Worm (Caenorhabditis elegans) whole organism, young adult: ENCODE results near the gene fzo-1.

Experiments used
- C17E4.6 ChIP-seq: fragments of 200-800 bp; sonication (Bioruptor generic); IDR thresholded peaks from 2 replicates; pipeline ENCODE4 v1.3.6; 2022; ENCODE audit warnings: missing genetic modification reagents, missing genetic modification characterization, missing compliant biosample characterization
- D2030.7 ChIP-seq: fragments of 200-800 bp; sonication (Bioruptor generic); IDR thresholded peaks from 2 replicates; pipeline ENCODE4 v1.3.6; 2022; ENCODE audit warnings: missing genetic modification reagents, missing genetic modification characterization, missing compliant biosample characterization
- F39B2.1 ChIP-seq: fragments of 200-800 bp; sonication (Bioruptor generic); IDR thresholded peaks from 2 replicates; pipeline ENCODE4 v1.3.6; 2022; ENCODE audit warnings: missing genetic modification reagents, missing genetic modification characterization, missing compliant biosample characterization
- F49E8.2 ChIP-seq: sonication (generic microtip); optimal IDR thresholded peaks from 3 replicates; lab custom pipeline; 2017; ENCODE audit warnings: missing genetic modification characterization, mild to moderate bottlenecking, missing compliant biosample characterization, antibody characterized with exemption, moderate library complexity; ENCODE audit not compliant: insufficient read depth
- T07F8.4 ChIP-seq: sonication (generic microtip); optimal IDR thresholded peaks from 2 replicates; lab custom pipeline; 2016; ENCODE audit warnings: mild to moderate bottlenecking, missing genetic modification characterization, moderate library complexity, missing compliant biosample characterization
- ama-1 ChIP-seq, 3 experiments: fragments of 150-350 bp in 1 of 3; sonication (generic microtip) in 2 of 3; optimal IDR thresholded peaks; 2 replicates each; lab custom pipeline; 2014 to 2018; ENCODE audit warnings: missing biosample characterization in 2 of 3, missing genetic modification characterization in 2 of 3, missing genetic modification reagents in 2 of 3
- aptf-2 ChIP-seq: fragments of 200-800 bp; sonication (Bioruptor generic); conservative IDR thresholded peaks from 2 replicates; pipeline ENCODE4 v1.3.6; 2022; ENCODE audit warnings: missing genetic modification reagents, missing genetic modification characterization, missing compliant biosample characterization
- athp-1 ChIP-seq: sonication (generic microtip); optimal IDR thresholded peaks from 2 replicates; lab custom pipeline; 2017; ENCODE audit warnings: mild to moderate bottlenecking, missing genetic modification characterization, missing compliant biosample characterization
- ccch-3 ChIP-seq: fragments of 200-800 bp; sonication (Bioruptor generic); optimal IDR thresholded peaks from 2 replicates; lab custom pipeline; 2018; ENCODE audit warnings: mild to moderate bottlenecking, missing genetic modification characterization, missing compliant biosample characterization
- cebp-2 ChIP-seq: fragments of 200-800 bp; sonication (Bioruptor generic); IDR thresholded peaks from 2 replicates; pipeline ENCODE4 v1.3.6; 2022; ENCODE audit warnings: missing genetic modification characterization, missing compliant biosample characterization
- ceh-100 ChIP-seq: fragments of 200-800 bp; sonication (Bioruptor generic); IDR thresholded peaks from 2 replicates; pipeline ENCODE4 v1.3.6; 2022; ENCODE audit warnings: missing genetic modification reagents, missing genetic modification characterization, missing compliant biosample characterization
- ceh-27 ChIP-seq: fragments of 200-800 bp; sonication (Bioruptor generic); optimal IDR thresholded peaks from 2 replicates; lab custom pipeline; 2018; ENCODE audit warnings: mild to moderate bottlenecking, missing genetic modification characterization, moderate library complexity, missing compliant biosample characterization
- egrh-3 ChIP-seq: fragments of 200-800 bp; sonication (Bioruptor generic); IDR thresholded peaks from 2 replicates; pipeline ENCODE4 v1.3.6; 2022; ENCODE audit warnings: missing genetic modification reagents, missing genetic modification characterization, missing compliant biosample characterization
- ekl-4 ChIP-seq: fragments of 200-800 bp; sonication (Bioruptor generic); IDR thresholded peaks from 2 replicates; pipeline ENCODE4 v1.3.6; 2022; ENCODE audit warnings: missing genetic modification reagents, missing genetic modification characterization, missing compliant biosample characterization
- gei-17 ChIP-seq: fragments of 200-800 bp; sonication (Bioruptor generic); optimal IDR thresholded peaks from 2 replicates; lab custom pipeline; 2018; ENCODE audit warnings: mild to moderate bottlenecking, missing genetic modification characterization, missing compliant biosample characterization
- him-1 ChIP-seq: sonication (generic microtip); optimal IDR thresholded peaks from 2 replicates; lab custom pipeline; 2016; ENCODE audit warnings: missing genotype, missing genetic modification reagents, missing genetic modification characterization, missing compliant biosample characterization
- hlh-12 ChIP-seq: sonication (generic microtip); optimal IDR thresholded peaks from 2 replicates; lab custom pipeline; 2016; ENCODE audit warnings: missing genetic modification characterization, missing compliant biosample characterization
- let-526 ChIP-seq: fragments of 200-800 bp; sonication (Bioruptor generic); IDR thresholded peaks from 2 replicates; pipeline ENCODE4 v1.3.6; 2022; ENCODE audit warnings: missing genetic modification reagents, missing genetic modification characterization, missing compliant biosample characterization
- let-607 ChIP-seq, 2 experiments: fragments of 200-800 bp in 1 of 2; sonication (Bioruptor generic) in 1 of 2; sonication (generic microtip) in 1 of 2; optimal IDR thresholded peaks; 2 replicates each; lab custom pipeline; 2016 to 2018; ENCODE audit warnings: mild to moderate bottlenecking in 2 of 2, missing compliant biosample characterization in 2 of 2, missing genetic modification characterization in 2 of 2, moderate library complexity in 2 of 2, missing genotype in 1 of 2
- lin-54 ChIP-seq: fragments of 200-800 bp; sonication (Bioruptor generic); optimal IDR thresholded peaks from 2 replicates; lab custom pipeline; 2018; ENCODE audit warnings: mild to moderate bottlenecking, missing genetic modification characterization, missing compliant biosample characterization
- lsl-1 ChIP-seq: fragments of 200-800 bp; sonication (Bioruptor generic); optimal IDR thresholded peaks from 2 replicates; lab custom pipeline; 2018; ENCODE audit warnings: mild to moderate bottlenecking, missing genetic modification characterization, moderate library complexity, missing compliant biosample characterization
- madf-10 ChIP-seq: sonication (generic microtip); optimal IDR thresholded peaks from 2 replicates; lab custom pipeline; 2016; ENCODE audit warnings: mild to moderate bottlenecking, missing genetic modification characterization, missing compliant biosample characterization
- madf-6 ChIP-seq: fragments of 200-800 bp; sonication (Bioruptor generic); IDR thresholded peaks from 2 replicates; pipeline ENCODE4 v1.3.6; 2022; ENCODE audit warnings: missing genetic modification reagents, missing genetic modification characterization, missing compliant biosample characterization
- mxl-1 ChIP-seq: sonication (generic microtip); optimal IDR thresholded peaks from 2 replicates; lab custom pipeline; 2016; ENCODE audit warnings: missing genetic modification characterization, missing compliant biosample characterization
- nfya-2 ChIP-seq: fragments of 200-800 bp; sonication (Bioruptor generic); IDR thresholded peaks from 2 replicates; pipeline ENCODE4 v1.3.6; 2022; ENCODE audit warnings: missing genetic modification reagents, missing genetic modification characterization, missing compliant biosample characterization
- nfyb-1 ChIP-seq: fragments of 200-800 bp; sonication (Bioruptor generic); IDR thresholded peaks from 2 replicates; pipeline ENCODE4 v1.3.6; 2022; ENCODE audit warnings: missing genetic modification reagents, missing genetic modification characterization, missing compliant biosample characterization
- nhr-80 ChIP-seq: sonication (generic microtip); optimal IDR thresholded peaks from 2 replicates; lab custom pipeline; 2016; ENCODE audit warnings: missing genetic modification characterization, missing compliant biosample characterization
- pbrm-1 ChIP-seq: fragments of 200-800 bp; sonication (Bioruptor generic); IDR thresholded peaks from 2 replicates; pipeline ENCODE4 v1.3.6; 2022; ENCODE audit warnings: missing genetic modification reagents, missing genetic modification characterization, missing compliant biosample characterization
- pha-4 ChIP-seq: fragments of 150-350 bp; sonication (generic microtip); optimal IDR thresholded peaks from 2 replicates; lab custom pipeline; 2014; ENCODE audit warnings: missing biosample characterization, missing genetic modification reagents, missing genetic modification characterization
- rcor-1 ChIP-seq: fragments of 200-800 bp; sonication (Bioruptor generic); IDR thresholded peaks from 2 replicates; pipeline ENCODE4 v1.3.6; 2022; ENCODE audit warnings: missing genetic modification reagents, missing genetic modification characterization, missing compliant biosample characterization
- rec-8 ChIP-seq, 2 experiments: sonication (generic microtip); optimal IDR thresholded peaks; 2 replicates each; lab custom pipeline; 2016; ENCODE audit warnings: mild to moderate bottlenecking in 2 of 2, missing genetic modification characterization in 2 of 2, missing genetic modification reagents in 2 of 2, missing genotype in 2 of 2, missing biosample characterization in 1 of 2, missing compliant biosample characterization in 1 of 2, moderate library complexity in 1 of 2
- repo-1 ChIP-seq: sonication (generic microtip); optimal IDR thresholded peaks from 2 replicates; lab custom pipeline; 2017; ENCODE audit warnings: mild to moderate bottlenecking, missing genetic modification characterization, missing compliant biosample characterization
- snpc-4 ChIP-seq, 5 experiments: fragments of 150-350 bp in 1 of 5; sonication (generic microtip) in 4 of 5; optimal IDR thresholded peaks; 2 replicates each; lab custom pipeline; 2014 to 2018; ENCODE audit warnings: missing genetic modification characterization in 5 of 5, missing biosample characterization in 3 of 5, antibody characterized with exemption in 2 of 5, mild to moderate bottlenecking in 2 of 5, missing compliant biosample characterization in 2 of 5, missing genotype in 2 of 5, moderate library complexity in 2 of 5, missing genetic modification reagents in 1 of 5
- sptf-2 ChIP-seq: fragments of 200-800 bp; sonication (Bioruptor generic); optimal IDR thresholded peaks from 2 replicates; lab custom pipeline; 2018; ENCODE audit warnings: mild to moderate bottlenecking, missing genetic modification characterization, missing compliant biosample characterization
- unc-130 ChIP-seq: sonication (generic microtip); optimal IDR thresholded peaks from 2 replicates; lab custom pipeline; 2016; ENCODE audit warnings: missing genetic modification reagents, missing genetic modification characterization, missing compliant biosample characterization
- zfh-2 ChIP-seq: fragments of 200-800 bp; sonication (Bioruptor generic); conservative IDR thresholded peaks from 2 replicates; pipeline ENCODE4 v1.3.6; 2022; ENCODE audit warnings: missing genetic modification reagents, missing genetic modification characterization, missing compliant biosample characterization
- ztf-3 ChIP-seq: fragments of 200-800 bp; sonication (Bioruptor generic); optimal IDR thresholded peaks from 2 replicates; lab custom pipeline; 2018; ENCODE audit warnings: mild to moderate bottlenecking, missing genetic modification characterization, missing compliant biosample characterization
- ztf-6 ChIP-seq: fragments of 200-800 bp; sonication (Bioruptor generic); IDR thresholded peaks from 2 replicates; pipeline ENCODE4 v1.3.6; 2022; ENCODE audit warnings: missing genetic modification reagents, missing genetic modification characterization, missing compliant biosample characterization

fzo-1 gene

DNA sequence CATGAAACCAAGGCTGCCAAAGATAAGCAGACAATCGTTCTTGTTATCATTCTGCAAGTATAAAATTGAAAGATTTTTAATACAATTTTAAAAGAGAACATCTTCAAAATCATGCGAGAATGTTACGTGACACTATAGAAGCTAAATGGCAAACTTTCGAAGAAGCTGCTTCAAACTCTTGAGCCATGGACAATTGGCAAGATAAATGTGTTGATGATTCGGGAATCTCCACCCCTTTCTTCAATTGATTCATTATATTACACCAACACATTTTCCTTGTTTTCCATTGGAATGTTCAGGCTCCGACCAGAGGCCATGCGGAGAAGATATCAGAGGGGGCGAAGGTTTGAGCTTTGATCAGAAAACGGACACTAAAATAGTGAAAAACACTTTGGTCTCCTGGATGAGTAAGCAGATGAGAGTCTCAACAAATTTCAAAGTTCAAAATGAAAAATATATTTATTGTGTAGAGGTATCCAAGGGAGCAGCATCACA is 5.1 kb upstream of the fzo-1 start, which contains the start of gene lec-5:
lec-5 (minus strand) TSS at position 51 of the 495 bp plus-strand sequence.
- TF ChIP-seq nfya-2 (GFP tag; lab: Robert Waterston, UW), result no peak
- TF ChIP-seq F39B2.1 (GFP tag; lab: Robert Waterston, UW), result no peak
- TF ChIP-seq egrh-3 (GFP tag; lab: Robert Waterston, UW), result no peak

DNA sequence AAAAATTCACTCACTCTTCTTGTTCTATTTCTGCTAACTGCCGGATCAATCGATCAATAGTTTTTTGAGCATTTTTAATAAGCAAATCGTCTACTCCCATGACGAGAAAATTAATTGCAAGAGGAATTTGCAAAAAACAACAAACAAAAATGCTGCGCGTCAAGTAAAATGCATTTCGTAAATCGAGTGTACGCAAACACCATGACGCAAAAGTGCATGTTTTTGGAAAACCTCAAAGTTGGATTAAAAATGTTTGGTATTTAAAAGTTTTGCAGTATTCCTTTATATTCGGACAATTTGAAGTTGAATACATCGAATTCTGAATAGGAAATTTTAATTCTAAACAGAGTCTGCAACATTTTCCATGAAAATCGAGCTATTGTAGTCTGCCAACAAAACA is 3.2 kb upstream of the fzo-1 start, which contains the start of gene ZK1248.19:
ZK1248.19 (minus strand) TSS at position 188 of the 400 bp plus-strand sequence.
- TF ChIP-seq hlh-12, result no peak
- no peak for TF ChIP-seq ceh-27 (GFP tag; lab: Kevin White, UChicago)
- TF ChIP-seq mxl-1 (tag; lab: Kevin White, UChicago), result no peak
- TF ChIP-seq ceh-100 (GFP tag; lab: Robert Waterston, UW), result peak; percentile 52; the same call in 1 of the 2 replicates
- no peak for TF ChIP-seq ztf-6 (GFP tag; lab: Robert Waterston, UW)
- TF ChIP-seq ztf-3 (GFP tag; lab: Kevin White, UChicago), result no peak
- TF ChIP-seq lin-54 (GFP tag; lab: Kevin White, UChicago), result no peak
- TF ChIP-seq him-1 (tag; lab: Kevin White, UChicago), result no peak
- TF ChIP-seq zfh-2 (GFP tag; lab: Robert Waterston, UW), result no peak
- TF ChIP-seq F49E8.2, result no peak
- TF ChIP-seq pbrm-1 (GFP tag; lab: Robert Waterston, UW), result no peak
- no peak for TF ChIP-seq nfyb-1 (GFP tag; lab: Robert Waterston, UW)
- TF ChIP-seq gei-17 (GFP tag; lab: Kevin White, UChicago), result no peak
- TF ChIP-seq cebp-2 (GFP tag; lab: Robert Waterston, UW), result no peak
- no peak for TF ChIP-seq D2030.7 (GFP tag; lab: Robert Waterston, UW)
- TF ChIP-seq ccch-3 (GFP tag; lab: Kevin White, UChicago), result no peak
- TF ChIP-seq athp-1 (tag; lab: Kevin White, UChicago), result no peak
- TF ChIP-seq snpc-4 (GFP tag; optimal IDR thresholded peaks at IDR 0.05; lab: Kevin White, UChicago), result no peak
- TF ChIP-seq snpc-4 (tag; optimal IDR thresholded peaks at IDR 0.05; lab: Kevin White, UChicago), result peak in 1 of 4 experiments; percentile 26
- no peak; the same call in 1 of the 2 replicates for TF ChIP-seq madf-6 (GFP tag; lab: Robert Waterston, UW)
- no peak for TF ChIP-seq repo-1
- TF ChIP-seq rcor-1 (GFP tag; lab: Robert Waterston, UW), result peak; percentile 70; the same call in 1 of the 2 replicates
- TF ChIP-seq rec-8 (tag; optimal IDR thresholded peaks at IDR 0.05; lab: Kevin White, UChicago), result no peak
- no peak for TF ChIP-seq sptf-2 (GFP tag; lab: Kevin White, UChicago)
- TF ChIP-seq lsl-1, result no peak
- TF ChIP-seq ekl-4, result no peak
- no peak for TF ChIP-seq C17E4.6 (GFP tag; lab: Robert Waterston, UW)
- TF ChIP-seq aptf-2 (GFP tag; lab: Robert Waterston, UW), result no peak

DNA sequence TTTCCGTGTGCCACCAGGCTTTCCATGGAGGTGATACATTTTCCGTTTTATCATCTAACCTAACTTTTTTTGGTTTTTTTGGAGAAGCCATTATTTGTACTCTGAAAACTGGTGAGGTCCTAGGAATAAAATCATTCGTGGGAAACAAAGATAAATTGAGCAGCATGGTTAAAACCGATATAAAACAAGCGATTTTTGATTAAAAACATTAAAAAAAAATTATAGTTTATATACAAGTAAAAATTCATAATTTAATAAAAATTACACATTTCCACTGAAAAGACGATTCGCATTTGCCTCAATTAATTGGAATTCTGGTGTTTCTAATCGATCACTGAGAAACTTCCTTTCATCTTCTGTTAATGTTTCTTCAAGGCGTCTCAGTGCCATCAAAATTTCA is 2.5 kb upstream of the fzo-1 start, which contains the start of gene ZK1248.15:
ZK1248.15 (minus strand) TSS at position 101 of the 400 bp plus-strand sequence.
- no peak for TF ChIP-seq unc-130 (GFP tag; lab: Kevin White, UChicago)
- no peak for TF ChIP-seq let-607 (tag; optimal IDR thresholded peaks at IDR 0.05; lab: Kevin White, UChicago)
- no peak for TF ChIP-seq sptf-2 (GFP tag; lab: Kevin White, UChicago)
- TF ChIP-seq athp-1 (tag; lab: Kevin White, UChicago), result no peak
- no peak for TF ChIP-seq let-526 (GFP tag; lab: Robert Waterston, UW)
- TF ChIP-seq ama-1 (optimal IDR thresholded peaks at IDR 0.05; lab: Kevin White, UChicago), result no peak
- no peak for TF ChIP-seq ama-1 (GFP tag; optimal IDR thresholded peaks at IDR 0.05; lab: Kevin White, UChicago)
- no peak for TF ChIP-seq madf-10
- no peak for TF ChIP-seq T07F8.4
- TF ChIP-seq F49E8.2, result no peak
- no peak for TF ChIP-seq nhr-80 (tag; lab: Kevin White, UChicago)
- TF ChIP-seq pha-4 (tag; lab: Kevin White, UChicago), result no peak
